Worm (Caenorhabditis elegans): ENCODE results near the gene Y6D1A.2.

Y6D1A.2 gene

ce11 chrII:11852191-11852901 lies 32.6 kb upstream of the Y6D1A.2 start:
- TF ChIP-seq F39B2.1 (GFP tag; IDR thresholded peaks at IDR 0.05) (no peak), C06A6.2 (GFP tag; conservative IDR thresholded peaks at IDR 0.05) (no peak), lin-35 (GFP tag; optimal IDR thresholded peaks at IDR 0.05) (no peak), aptf-2 (GFP tag; conservative IDR thresholded peaks at IDR 0.05) (no peak), madf-10 (tag; optimal IDR thresholded peaks at IDR 0.05) (no peak), ztf-26 (tag; optimal IDR thresholded peaks at IDR 0.05) (no peak), lin-40 (tag; optimal IDR thresholded peaks at IDR 0.05) (peak; percentile 16)

ce11 chrII:11849572-11849971 lies 29.8 kb upstream of the Y6D1A.2 start:
- TF ChIP-seq F55B11.4 (tag; optimal IDR thresholded peaks at IDR 0.05; ENCODE audit: borderline replicate concordance, insufficient read depth) (no peak), lag-1 (GFP tag; IDR thresholded peaks at IDR 0.05) (no peak), egl-18 (GFP tag; IDR thresholded peaks at IDR 0.05) (no peak), ceh-58 (GFP tag; IDR thresholded peaks at IDR 0.05) (no peak), akir-1 (GFP tag; optimal IDR thresholded peaks at IDR 0.05) (no peak), sptf-2 (GFP tag; optimal IDR thresholded peaks at IDR 0.05) (no peak), fkh-3 (tag; optimal IDR thresholded peaks at IDR 0.05) (no peak), egrh-3 (GFP tag; IDR thresholded peaks at IDR 0.05) (no peak)

ce11 chrII:11845954-11846353 lies 26.2 kb upstream of the Y6D1A.2 start:
- TF ChIP-seq ZK185.1 (tag; optimal IDR thresholded peaks at IDR 0.05; ENCODE audit: poor library complexity, severe bottlenecking) (no peak), ama-1 (optimal IDR thresholded peaks at IDR 0.05) (peak; percentile 22), ama-1 (GFP tag; optimal IDR thresholded peaks at IDR 0.05) (no peak), sdz-38 (tag; optimal IDR thresholded peaks at IDR 0.05) (no peak), rec-8 (tag; optimal IDR thresholded peaks at IDR 0.05) (no peak), tlf-1 (GFP tag; optimal IDR thresholded peaks at IDR 0.05) (no peak), snpc-4 (GFP tag; optimal IDR thresholded peaks at IDR 0.05) (no peak), snpc-4 (tag; optimal IDR thresholded peaks at IDR 0.05) (peak; percentile 70 to 77 (median 75)), Y95B8A.8 (GFP tag; IDR thresholded peaks at IDR 0.05) (0 out of 2 replicates have a peak, but pooled peaks have one; percentile 29), K11D2.4 (GFP tag; IDR thresholded peaks at IDR 0.05) (peak; percentile 32; the same call in 1 of the 2 replicates)

ce11 chrII:11844984-11845383 lies 25.3 kb upstream of the Y6D1A.2 start:
- TF ChIP-seq snpc-1.1 (tag; optimal IDR thresholded peaks at IDR 0.05; ENCODE audit: insufficient read depth) (no peak), ceh-79 (tag; optimal IDR thresholded peaks at IDR 0.05) (no peak), zfh-2 (GFP tag; conservative IDR thresholded peaks at IDR 0.05) (peak; percentile 76), B0019.2 (GFP tag; conservative IDR thresholded peaks at IDR 0.05) (no peak), lir-1 (GFP tag; conservative IDR thresholded peaks at IDR 0.05) (no peak), die-1 (tag; optimal IDR thresholded peaks at IDR 0.05) (no peak), nfya-2 (GFP tag; IDR thresholded peaks at IDR 0.05) (no peak)

ce11 chrII:11844072-11844471 lies 24.3 kb upstream of the Y6D1A.2 start:
- TF ChIP-seq mcd-1 (GFP tag; IDR thresholded peaks at IDR 0.05) (no peak), Y53G8AR.9 (GFP tag; conservative IDR thresholded peaks at IDR 0.05) (0 out of 2 replicates have a peak, but pooled peaks have one; percentile 20)
